Worm (Caenorhabditis elegans) whole organism, young adult: ENCODE results near the gene C30G7.5.

ENCODE experiments used
- F57A8.1 ChIP-seq: fragments of 200-800 bp; sonication (Bioruptor generic); optimal IDR thresholded peaks from 2 replicates; lab custom pipeline; 2018; ENCODE audit warnings: mild to moderate bottlenecking, missing genetic modification characterization, moderate library complexity, missing compliant biosample characterization
- Y67H2A.10 ChIP-seq: fragments of 200-800 bp; sonication (Bioruptor generic); conservative IDR thresholded peaks from 2 replicates; pipeline ENCODE4 v1.3.6; 2022; ENCODE audit warnings: missing genetic modification reagents, missing genetic modification characterization, missing compliant biosample characterization
- ZK185.1 ChIP-seq: sonication (generic microtip); optimal IDR thresholded peaks from 2 replicates; lab custom pipeline; 2016; ENCODE audit warnings: mild to moderate bottlenecking, missing genetic modification characterization, missing compliant biosample characterization; ENCODE audit not compliant: poor library complexity, severe bottlenecking
- atf-7 ChIP-seq: sonication (generic microtip); optimal IDR thresholded peaks from 2 replicates; lab custom pipeline; 2017; ENCODE audit warnings: mild to moderate bottlenecking, missing genetic modification characterization, missing compliant biosample characterization
- cebp-2 ChIP-seq: fragments of 200-800 bp; sonication (Bioruptor generic); IDR thresholded peaks from 2 replicates; pipeline ENCODE4 v1.3.6; 2022; ENCODE audit warnings: missing genetic modification characterization, missing compliant biosample characterization
- dox-1 ChIP-seq: fragments of 200-800 bp; sonication (Bioruptor generic); IDR thresholded peaks from 2 replicates; pipeline ENCODE4 v1.3.6; 2022; ENCODE audit warnings: missing genetic modification reagents, missing genetic modification characterization, missing compliant biosample characterization
- ets-4 ChIP-seq: fragments of 200-800 bp; sonication (Bioruptor generic); optimal IDR thresholded peaks from 2 replicates; lab custom pipeline; 2018; ENCODE audit warnings: mild to moderate bottlenecking, missing genetic modification characterization, missing compliant biosample characterization
- hmg-1.2 ChIP-seq: fragments of 200-800 bp; sonication (Bioruptor generic); IDR thresholded peaks from 2 replicates; pipeline ENCODE4 v1.3.6; 2022; ENCODE audit warnings: missing genetic modification reagents, missing genetic modification characterization, missing compliant biosample characterization
- hmg-20 ChIP-seq: fragments of 200-800 bp; sonication (Bioruptor generic); IDR thresholded peaks from 2 replicates; pipeline ENCODE4 v1.3.6; 2022; ENCODE audit warnings: missing genetic modification reagents, missing genetic modification characterization, missing compliant biosample characterization
- madf-6 ChIP-seq: fragments of 200-800 bp; sonication (Bioruptor generic); IDR thresholded peaks from 2 replicates; pipeline ENCODE4 v1.3.6; 2022; ENCODE audit warnings: missing genetic modification reagents, missing genetic modification characterization, missing compliant biosample characterization
- mes-4 ChIP-seq: sonication (generic microtip); optimal IDR thresholded peaks from 2 replicates; lab custom pipeline; 2016; ENCODE audit warnings: missing genotype, missing genetic modification characterization, missing compliant biosample characterization
- sdz-38 ChIP-seq: sonication (generic microtip); optimal IDR thresholded peaks from 2 replicates; lab custom pipeline; 2016; ENCODE audit warnings: missing genotype, missing genetic modification characterization, missing compliant biosample characterization
- unc-62 ChIP-seq: fragments of 150-350 bp; optimal IDR thresholded peaks from 2 replicates; lab custom pipeline; 2014; ENCODE audit warnings: missing biosample characterization, missing genetic modification reagents, missing genetic modification characterization
- xnd-1 ChIP-seq: sonication (generic microtip); optimal IDR thresholded peaks from 2 replicates; lab custom pipeline; 2016; ENCODE audit warnings: missing genotype, missing genetic modification reagents, missing genetic modification characterization, missing compliant biosample characterization

- TF ChIP-seq hmg-20 (GFP tag; lab: Robert Waterston, UW): no peak
- no peak for TF ChIP-seq madf-6 (GFP tag; lab: Robert Waterston, UW)
- TF ChIP-seq atf-7 (tag; lab: Kevin White, UChicago): no peak
- TF ChIP-seq unc-62 (GFP tag; lab: Kevin White, UChicago): no peak
- no peak for TF ChIP-seq dox-1 (GFP tag; lab: Robert Waterston, UW)
- no peak for TF ChIP-seq sdz-38 (tag; lab: Kevin White, UChicago)
- TF ChIP-seq ets-4: no peak
- TF ChIP-seq cebp-2 (GFP tag; lab: Robert Waterston, UW): no peak
- no peak for TF ChIP-seq mes-4 (tag; lab: Kevin White, UChicago)
- TF ChIP-seq Y67H2A.10 (GFP tag; lab: Robert Waterston, UW): no peak
- TF ChIP-seq F57A8.1 (GFP tag; lab: Kevin White, UChicago): no peak
- no peak for TF ChIP-seq ZK185.1 (tag; lab: Kevin White, UChicago)
- no peak for TF ChIP-seq hmg-1.2
- TF ChIP-seq xnd-1 (tag; lab: Kevin White, UChicago): no peak
Measured at ce11 chrV:14928248-14928647, 26.3 kb downstream of the C30G7.5 start, which contains the start of gene srg-55.
